Fruit fly (Drosophila melanogaster): Measurements from ENCODE around the gene CG6414.

CG6414 gene

DNA sequence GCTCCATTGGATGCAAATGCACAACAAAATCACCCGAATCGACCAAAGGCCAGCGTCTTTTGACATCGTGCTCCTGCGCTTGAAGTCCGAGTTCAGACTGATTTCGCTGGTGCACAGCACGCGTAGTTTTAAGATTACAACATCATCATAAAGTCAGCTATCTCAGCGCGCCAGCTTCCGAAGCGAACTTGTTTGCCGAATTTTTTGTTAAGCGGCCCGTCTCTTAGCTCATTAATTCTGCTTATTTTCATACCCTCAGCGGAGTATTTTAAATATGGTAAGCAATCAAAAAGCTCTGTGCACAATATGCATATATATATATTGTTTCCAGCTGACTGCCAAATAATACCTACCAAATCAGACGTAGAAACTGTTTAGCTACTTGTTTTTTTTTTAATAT is at the start of gene CG6414:
Gene CG6414, minus strand, starts transcription at position 101 of the 400 bp plus-strand sequence.
- TF ChIP-seq fru (GFP tag; optimal IDR thresholded peaks at IDR 0.05) (no peak), Mio (GFP tag; optimal IDR thresholded peaks at IDR 0.05) (no peak), lola (GFP tag; optimal IDR thresholded peaks at IDR 0.05) (no peak), foxo (GFP tag; optimal IDR thresholded peaks at IDR 0.05) (no peak), Dfd (GFP tag; optimal IDR thresholded peaks at IDR 0.05) (no peak), Hr83 (GFP tag; optimal IDR thresholded peaks at IDR 0.05; ENCODE audit: poor library complexity, severe bottlenecking) (no peak), usp (GFP tag; optimal IDR thresholded peaks at IDR 0.05) (no peak), Rel (GFP tag; optimal IDR thresholded peaks at IDR 0.05) (no peak), Rel (tag; optimal IDR thresholded peaks at IDR 0.05) (no peak), tai (GFP tag; optimal IDR thresholded peaks at IDR 0.05) (no peak), CG32264 (GFP tag; optimal IDR thresholded peaks at IDR 0.05) (no peak), dl (GFP tag; optimal IDR thresholded peaks at IDR 0.05; ENCODE audit: insufficient read depth in 1 of 2, partially characterized antibody in 2 of 2) (no peak), pan (optimal IDR thresholded peaks at IDR 0.05) (no peak), GATAd (GFP tag; optimal IDR thresholded peaks at IDR 0.05) (no peak)

DNA sequence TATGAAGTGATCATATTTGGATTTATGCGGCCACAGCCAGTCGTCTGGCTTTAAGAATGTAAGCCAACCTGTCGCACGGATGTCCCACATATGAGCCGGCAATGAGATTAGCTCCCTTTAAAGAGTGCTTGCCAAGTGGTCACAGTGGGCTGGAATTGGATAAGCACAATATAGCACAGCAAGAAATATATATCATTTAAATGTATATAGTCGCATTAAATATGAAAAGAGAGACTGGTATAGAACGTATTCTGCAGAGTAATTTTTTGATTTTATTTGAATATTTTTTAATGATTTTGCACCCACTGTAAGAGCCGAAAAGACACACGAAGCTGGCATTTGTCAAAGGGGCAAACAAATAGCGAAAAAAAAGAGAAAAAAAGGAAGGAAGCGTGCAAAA is 49.0 kb upstream of the CG6414 start:
- TF ChIP-seq OdsH (GFP tag; optimal IDR thresholded peaks at IDR 0.05) (no peak), foxo (GFP tag; optimal IDR thresholded peaks at IDR 0.05) (peak in 1 of 2 experiments; percentile 7), h (GFP tag; optimal IDR thresholded peaks at IDR 0.05) (peak; percentile 20)

DNA sequence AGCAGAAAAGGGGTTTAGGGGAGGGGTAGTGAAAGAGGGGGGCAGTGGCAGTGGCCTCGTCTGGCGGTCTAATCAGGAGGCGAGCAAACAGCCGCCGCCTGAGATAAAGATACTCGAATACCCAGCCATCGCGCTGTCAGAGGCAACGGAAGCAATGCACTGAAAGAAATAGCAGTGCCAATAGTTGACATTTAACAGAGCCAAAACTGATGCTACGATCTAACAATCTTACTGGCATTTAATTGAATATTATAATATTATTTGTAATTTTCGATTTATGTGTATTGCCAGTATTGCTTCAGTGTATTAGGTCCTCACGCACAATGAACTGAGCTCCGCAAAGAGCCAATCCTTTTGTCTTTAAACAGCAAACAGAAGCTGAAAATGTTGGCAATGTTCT is 41.7 kb upstream of the CG6414 start:
- TF ChIP-seq woc (GFP tag; optimal IDR thresholded peaks at IDR 0.05): no peak
- no peak for TF ChIP-seq psq (GFP tag; optimal IDR thresholded peaks at IDR 0.05)
- TF ChIP-seq rgr (GFP tag; optimal IDR thresholded peaks at IDR 0.05): no peak
- TF ChIP-seq GATAd (GFP tag; optimal IDR thresholded peaks at IDR 0.05): no peak
- TF ChIP-seq jim (GFP tag; optimal IDR thresholded peaks at IDR 0.05): no peak
- TF ChIP-seq Sp1 (GFP tag; optimal IDR thresholded peaks at IDR 0.05): peak; percentile 8
- TF ChIP-seq Hr78 (GFP tag; optimal IDR thresholded peaks at IDR 0.05): no peak
- no peak for TF ChIP-seq fru (GFP tag; optimal IDR thresholded peaks at IDR 0.05)
- no peak for TF ChIP-seq brk (GFP tag; optimal IDR thresholded peaks at IDR 0.05)
- no peak for TF ChIP-seq Abd-B (GFP tag; optimal IDR thresholded peaks at IDR 0.05)
- no peak for TF ChIP-seq sage (GFP tag; optimal IDR thresholded peaks at IDR 0.05)
- TF ChIP-seq Dfd (GFP tag; optimal IDR thresholded peaks at IDR 0.05): no peak
- no peak for TF ChIP-seq tai (GFP tag; optimal IDR thresholded peaks at IDR 0.05)
- TF ChIP-seq h (GFP tag; optimal IDR thresholded peaks at IDR 0.05): peak; percentile 7
- no peak for TF ChIP-seq Rel (GFP tag; optimal IDR thresholded peaks at IDR 0.05)
- no peak for TF ChIP-seq Rel (tag; optimal IDR thresholded peaks at IDR 0.05)
- no peak for TF ChIP-seq dmrt93B (GFP tag; optimal IDR thresholded peaks at IDR 0.05)
- TF ChIP-seq Jra (GFP tag; optimal IDR thresholded peaks at IDR 0.05): no peak
- TF ChIP-seq Mio (GFP tag; optimal IDR thresholded peaks at IDR 0.05): no peak
- TF ChIP-seq dsf (GFP tag; optimal IDR thresholded peaks at IDR 0.05; ENCODE audit: borderline replicate concordance): no peak
- TF ChIP-seq sv (GFP tag; optimal IDR thresholded peaks at IDR 0.05): no peak
- no peak for TF ChIP-seq CrebA (GFP tag; optimal IDR thresholded peaks at IDR 0.05; ENCODE audit: borderline replicate concordance)
- peak; percentile 19 for TF ChIP-seq HLH106 (tag; optimal IDR thresholded peaks at IDR 0.05)
- peak in 1 of 2 experiments; percentile 0 for TF ChIP-seq foxo (GFP tag; optimal IDR thresholded peaks at IDR 0.05)
- TF ChIP-seq pan (optimal IDR thresholded peaks at IDR 0.05): no peak
- no peak for TF ChIP-seq CG32264 (GFP tag; optimal IDR thresholded peaks at IDR 0.05)
- TF ChIP-seq OdsH (GFP tag; optimal IDR thresholded peaks at IDR 0.05): no peak
- TF ChIP-seq br (GFP tag; optimal IDR thresholded peaks at IDR 0.05): no peak
- TF ChIP-seq Hnf4 (GFP tag; optimal IDR thresholded peaks at IDR 0.05): no peak
- TF ChIP-seq Hr83 (GFP tag; optimal IDR thresholded peaks at IDR 0.05; ENCODE audit: poor library complexity, severe bottlenecking): no peak
- TF ChIP-seq Dif (GFP tag; optimal IDR thresholded peaks at IDR 0.05; ENCODE audit: partially characterized antibody): no peak
- no peak for TF ChIP-seq CG9705 (GFP tag; optimal IDR thresholded peaks at IDR 0.05)
- TF ChIP-seq ey (GFP tag; optimal IDR thresholded peaks at IDR 0.05): no peak
- TF ChIP-seq N (GFP tag; optimal IDR thresholded peaks at IDR 0.05): no peak
